Fruit fly (Drosophila melanogaster) whole organism, embryonic: ENCODE measurements around the gene CG13842.

Experiments
- Aef1 ChIP-seq: fragments of 200-800 bp; sonication (Bioruptor generic); IDR thresholded peaks from 3 replicates; pipeline ENCODE4 v1.3.6; 2022; ENCODE audit warnings: missing biosample characterization, missing genetic modification characterization
- BEAF-32 ChIP-seq: fragments of 200-800 bp; sonication (Bioruptor generic); optimal IDR thresholded peaks from 3 replicates; lab custom pipeline; 2017; ENCODE audit warnings: missing biosample characterization, missing genetic modification characterization, mild to moderate bottlenecking, moderate library complexity, missing genetic modification reagents
- CG10209 ChIP-seq: fragments of 200-800 bp; sonication (Bioruptor generic); optimal IDR thresholded peaks from 3 replicates; lab custom pipeline; 2017; ENCODE audit warnings: missing biosample characterization, mild to moderate bottlenecking, missing genetic modification characterization, missing genetic modification reagents
- CG10321 ChIP-seq: fragments of 200-800 bp; sonication (Bioruptor generic); IDR thresholded peaks from 2 replicates; pipeline ENCODE4 v1.3.6; 2022; ENCODE audit warnings: missing biosample characterization, missing genetic modification characterization
- CG13287 ChIP-seq: fragments of 200-800 bp; sonication (Bioruptor generic); IDR thresholded peaks from 2 replicates; pipeline ENCODE4 v1.3.6; 2022; ENCODE audit warnings: missing biosample characterization, missing genetic modification characterization; ENCODE audit not compliant: partially characterized antibody
- CG1603 ChIP-seq: fragments of 200-800 bp; sonication (Bioruptor generic); optimal IDR thresholded peaks from 2 replicates; lab custom pipeline; 2019; ENCODE audit warnings: missing biosample characterization, mild to moderate bottlenecking, missing genetic modification characterization, moderate library complexity
- CG16813 ChIP-seq: fragments of 200-800 bp; sonication (Bioruptor generic); IDR thresholded peaks from 3 replicates; pipeline ENCODE4 v1.3.6; 2022; ENCODE audit warnings: missing biosample characterization, missing genetic modification characterization; ENCODE audit not compliant: partially characterized antibody
- CG4617 ChIP-seq: fragments of 200-800 bp; sonication (Bioruptor generic); optimal IDR thresholded peaks from 3 replicates; lab custom pipeline; 2016; ENCODE audit warnings: missing biosample characterization, missing genetic modification characterization, borderline replicate concordance
- CG4854 ChIP-seq: fragments of 200-800 bp; sonication (Bioruptor generic); optimal IDR thresholded peaks from 2 replicates; lab custom pipeline; 2016; ENCODE audit warnings: missing biosample characterization, missing genetic modification characterization, inconsistent platforms
- CG7987 ChIP-seq: fragments of 200-800 bp; sonication (Bioruptor generic); optimal IDR thresholded peaks from 2 replicates; lab custom pipeline; 2018; ENCODE audit warnings: missing biosample characterization, mild to moderate bottlenecking, missing genetic modification characterization, moderate library complexity
- CG8924 ChIP-seq: fragments of 200-800 bp; optimal IDR thresholded peaks from 3 replicates; lab custom pipeline; 2019; ENCODE audit warnings: missing biosample characterization, mild to moderate bottlenecking, missing genetic modification characterization, moderate library complexity
- CrebB ChIP-seq: fragments of 200-800 bp; sonication (Bioruptor generic); optimal IDR thresholded peaks from 3 replicates; lab custom pipeline; 2018; ENCODE audit warnings: missing biosample characterization, mild to moderate bottlenecking, missing genetic modification characterization
- Dp ChIP-seq: fragments of 200-800 bp; sonication (Bioruptor generic); optimal IDR thresholded peaks from 2 replicates; lab custom pipeline; 2018; ENCODE audit warnings: missing biosample characterization, mild to moderate bottlenecking, missing genetic modification characterization, moderate library complexity
- Ets97D ChIP-seq: fragments of 200-800 bp; sonication (Bioruptor generic); optimal IDR thresholded peaks from 3 replicates; lab custom pipeline; 2016; ENCODE audit warnings: missing biosample characterization, missing genetic modification characterization
- HLH4C ChIP-seq: fragments of 200-800 bp; sonication (Bioruptor generic); IDR thresholded peaks from 3 replicates; pipeline ENCODE4 v1.3.6; 2022; ENCODE audit warnings: missing biosample characterization, missing genetic modification characterization; ENCODE audit not compliant: partially characterized antibody
- HLHmδ ChIP-seq: fragments of 200-800 bp; sonication (Bioruptor generic); optimal IDR thresholded peaks from 2 replicates; lab custom pipeline; 2018; ENCODE audit warnings: missing biosample characterization, mild to moderate bottlenecking, missing genetic modification characterization, moderate library complexity
- MBD-R2 ChIP-seq: fragments of 200-800 bp; sonication (Bioruptor generic); IDR thresholded peaks from 2 replicates; pipeline ENCODE4 v1.3.6; 2022; ENCODE audit warnings: missing biosample characterization, missing genetic modification characterization
- NC2α ChIP-seq: fragments of 200-800 bp; sonication (Bioruptor generic); optimal IDR thresholded peaks from 2 replicates; lab custom pipeline; 2016; ENCODE audit warnings: missing biosample characterization, missing genetic modification characterization
- Nf-YA ChIP-seq: fragments of 200-800 bp; sonication (Bioruptor generic); IDR thresholded peaks from 2 replicates; pipeline ENCODE4 v1.3.6; 2022; ENCODE audit warnings: missing biosample characterization, missing genetic modification characterization
- PHDP ChIP-seq: fragments of 200-800 bp; sonication (Bioruptor generic); optimal IDR thresholded peaks from 3 replicates; lab custom pipeline; 2018; ENCODE audit warnings: missing biosample characterization, mild to moderate bottlenecking, missing genetic modification characterization, moderate library complexity
- Pdp1 ChIP-seq, 2 experiments: fragments of 200-800 bp; sonication (Bioruptor generic); optimal IDR thresholded peaks; 3 replicates each; lab custom pipeline; 2016; ENCODE audit warnings: missing biosample characterization in 2 of 2, missing genetic modification characterization in 2 of 2, mild to moderate bottlenecking in 1 of 2, moderate library complexity in 1 of 2
- Taf1 ChIP-seq: fragments of 200-800 bp; sonication (Bioruptor generic); IDR thresholded peaks from 2 replicates; pipeline ENCODE4 v1.3.6; 2022; ENCODE audit warnings: missing biosample characterization, missing genetic modification characterization
- Usf ChIP-seq: fragments of 200-800 bp; sonication (Bioruptor generic); optimal IDR thresholded peaks from 2 replicates; lab custom pipeline; 2017; ENCODE audit warnings: missing genotype, missing biosample characterization, missing genetic modification characterization
- YL-1 ChIP-seq: fragments of 200-800 bp; sonication (Bioruptor generic); optimal IDR thresholded peaks from 3 replicates; lab custom pipeline; 2017; ENCODE audit warnings: missing biosample characterization, mild to moderate bottlenecking, missing genetic modification characterization
- amos ChIP-seq: fragments of 200-800 bp; sonication (Bioruptor generic); IDR thresholded peaks from 2 replicates; pipeline ENCODE4 v1.3.6; 2022; ENCODE audit warnings: missing biosample characterization, missing genetic modification characterization; ENCODE audit not compliant: partially characterized antibody
- bbx ChIP-seq: fragments of 200-800 bp; sonication (Bioruptor generic); IDR thresholded peaks from 2 replicates; pipeline ENCODE4 v1.3.6; 2022; ENCODE audit warnings: missing biosample characterization, missing genetic modification characterization; ENCODE audit not compliant: partially characterized antibody
- chinmo ChIP-seq: fragments of 200-800 bp; sonication (Bioruptor generic); IDR thresholded peaks from 4 replicates; pipeline ENCODE4 v1.3.6; 2022; ENCODE audit warnings: missing biosample characterization, missing genetic modification characterization; ENCODE audit not compliant: partially characterized antibody
- chm ChIP-seq: fragments of 200-800 bp; sonication (Bioruptor generic); IDR thresholded peaks from 2 replicates; pipeline ENCODE4 v1.3.6; 2022; ENCODE audit warnings: missing biosample characterization, missing genetic modification characterization
- dmrt11E ChIP-seq: fragments of 200-800 bp; sonication (Bioruptor generic); optimal IDR thresholded peaks from 3 replicates; lab custom pipeline; 2018; ENCODE audit warnings: missing biosample characterization, mild to moderate bottlenecking, missing genetic modification characterization, moderate library complexity
- fd102C ChIP-seq: fragments of 200-800 bp; sonication (Bioruptor generic); optimal IDR thresholded peaks from 2 replicates; lab custom pipeline; 2018; ENCODE audit warnings: missing biosample characterization, mild to moderate bottlenecking, missing genetic modification characterization, moderate library complexity
- gfzf ChIP-seq: fragments of 200-800 bp; sonication (Bioruptor generic); optimal IDR thresholded peaks from 2 replicates; lab custom pipeline; 2016; ENCODE audit warnings: missing biosample characterization, mild to moderate bottlenecking, missing genetic modification characterization, moderate library complexity
- hb ChIP-seq: fragments of 200-800 bp; sonication (Bioruptor generic); IDR thresholded peaks from 3 replicates; pipeline ENCODE4 v1.3.6; 2022; ENCODE audit warnings: missing biosample characterization, missing genetic modification characterization; ENCODE audit not compliant: partially characterized antibody
- insv ChIP-seq, 2 experiments: fragments of 200-800 bp; sonication (Bioruptor generic); optimal IDR thresholded peaks; 3 replicates each; lab custom pipeline; 2016 to 2018; ENCODE audit warnings: missing biosample characterization in 2 of 2, missing genetic modification characterization in 2 of 2
- kah ChIP-seq: fragments of 200-800 bp; sonication (Bioruptor generic); optimal IDR thresholded peaks from 2 replicates; lab custom pipeline; 2018; ENCODE audit warnings: missing biosample characterization, mild to moderate bottlenecking, missing genetic modification characterization
- knrl ChIP-seq: fragments of 200-800 bp; sonication (Bioruptor generic); IDR thresholded peaks from 3 replicates; pipeline ENCODE4 v1.3.6; 2022; ENCODE audit warnings: missing biosample characterization, missing genetic modification characterization; ENCODE audit not compliant: partially characterized antibody
- lov ChIP-seq, 2 experiments: fragments of 200-800 bp in 1 of 2; fragments of >200 bp in 1 of 2; sonication (Bioruptor generic) in 1 of 2; IDR thresholded peaks in 1 of 2; optimal IDR thresholded peaks in 1 of 2; 2 replicates in 1 of 2; 3 replicates in 1 of 2; pipeline versions ENCODE4 v1.3.6 to Lab custom; 2017 to 2022; ENCODE audit warnings: missing biosample characterization in 1 of 2, missing genetic modification characterization in 1 of 2
- odd ChIP-seq: fragments of 200-800 bp; sonication (Bioruptor generic); optimal IDR thresholded peaks from 2 replicates; lab custom pipeline; 2017; ENCODE audit warnings: missing biosample characterization, mild to moderate bottlenecking, missing genetic modification characterization
- ro ChIP-seq: fragments of 200-800 bp; sonication (Bioruptor generic); IDR thresholded peaks from 2 replicates; pipeline ENCODE4 v1.3.6; 2022; ENCODE audit warnings: missing biosample characterization, missing genetic modification characterization
- row ChIP-seq: fragments of 200-800 bp; sonication (Bioruptor generic); IDR thresholded peaks from 3 replicates; pipeline ENCODE4 v1.3.6; 2022; ENCODE audit warnings: missing biosample characterization, missing genetic modification characterization
- seq ChIP-seq: fragments of 200-800 bp; sonication (Bioruptor generic); IDR thresholded peaks from 2 replicates; pipeline ENCODE4 v1.3.6; 2022; ENCODE audit warnings: missing biosample characterization, missing genetic modification characterization
- sna ChIP-seq: fragments of 200-800 bp; sonication (Bioruptor generic); IDR thresholded peaks from 2 replicates; pipeline ENCODE4 v1.3.6; 2022; ENCODE audit warnings: missing biosample characterization, missing genetic modification characterization; ENCODE audit not compliant: partially characterized antibody
- stwl ChIP-seq: fragments of 200-800 bp; sonication (Bioruptor generic); optimal IDR thresholded peaks from 3 replicates; lab custom pipeline; 2018; ENCODE audit warnings: missing biosample characterization, mild to moderate bottlenecking, missing genetic modification characterization, moderate library complexity
- trem ChIP-seq: fragments of 200-800 bp; optimal IDR thresholded peaks from 3 replicates; lab custom pipeline; 2019; ENCODE audit warnings: missing biosample characterization, mild to moderate bottlenecking, missing genetic modification characterization, moderate library complexity
- tx ChIP-seq: fragments of 200-800 bp; sonication (Bioruptor generic); optimal IDR thresholded peaks from 2 replicates; lab custom pipeline; 2016; ENCODE audit warnings: missing biosample characterization, missing genetic modification characterization
- unc-4 ChIP-seq: fragments of 200-800 bp; sonication (Bioruptor generic); IDR thresholded peaks from 2 replicates; pipeline ENCODE4 v1.3.6; 2022; ENCODE audit warnings: missing biosample characterization, missing genetic modification characterization; ENCODE audit not compliant: partially characterized antibody
- vvl ChIP-seq: fragments of 200-800 bp; sonication (Bioruptor generic); IDR thresholded peaks from 2 replicates; pipeline ENCODE4 v1.3.6; 2022; ENCODE audit warnings: missing biosample characterization, missing genetic modification characterization

Gene CG13842

dm6 chr3R:22747423-22748090 lies 40.5 kb upstream of the CG13842 start, which contains the start of gene CG17141 (continued):
- TF ChIP-seq YL-1 (GFP tag; lab: Kevin White, UChicago) (peak; percentile 67), kah (GFP tag; lab: Kevin White, UChicago) (peak; percentile 25), HLH4C (peak; percentile 22; the same call in 1 of the 3 replicates), Nf-YA (GFP tag; lab: Robert Waterston, UW) (no peak), bbx (0 out of 2 replicates have a peak, but pooled peaks have one; percentile 28), CG16813 (GFP tag; lab: Robert Waterston, UW) (peak; percentile 35; the same call in 1 of the 3 replicates), MBD-R2 (GFP tag; lab: Robert Waterston, UW) (peak; percentile 97), CG13287 (GFP tag; lab: Robert Waterston, UW) (peak; percentile 60), Usf (GFP tag; lab: Kevin White, UChicago) (no peak), CG10321 (GFP tag; lab: Robert Waterston, UW) (no peak), amos (peak; percentile 40; the same call in 1 of the 2 replicates), stwl (tag; lab: Kevin White, UChicago) (peak; percentile 26), vvl (GFP tag; lab: Robert Waterston, UW) (peak; percentile 83), CG10209 (GFP tag; lab: Kevin White, UChicago) (no peak), Taf1 (GFP tag; lab: Robert Waterston, UW) (no peak), row (GFP tag; lab: Robert Waterston, UW) (peak; percentile 12; the same call in 1 of the 3 replicates), hb (GFP tag; lab: Robert Waterston, UW) (no peak; the same call in 2 of the 3 replicates), gfzf (GFP tag; lab: Kevin White, UChicago) (peak; percentile 42), chinmo (GFP tag; lab: Robert Waterston, UW) (0 out of 4 replicates have a peak, but pooled peaks have one; percentile 20), knrl (GFP tag; lab: Robert Waterston, UW) (peak; percentile 43; the same call in 1 of the 3 replicates), NC2α (GFP tag; lab: Kevin White, UChicago) (no peak), CG1603 (tag; lab: Kevin White, UChicago) (peak; percentile 57), trem (peak; percentile 36), tx (no peak), dmrt11E (no peak), HLHmδ (GFP tag; lab: Kevin White, UChicago) (peak; percentile 70), fd102C (no peak), CG8924 (tag; lab: Kevin White, UChicago) (no peak), Dp (GFP tag; lab: Kevin White, UChicago) (peak; percentile 97), insv (GFP tag; optimal IDR thresholded peaks at IDR 0.05; lab: Kevin White, UChicago) (no peak), BEAF-32 (GFP tag; lab: Kevin White, UChicago) (peak; percentile 39), unc-4 (GFP tag; lab: Robert Waterston, UW) (peak; percentile 47), sna (GFP tag; lab: Robert Waterston, UW) (peak; percentile 27; the same call in 1 of the 2 replicates), CG4617 (GFP tag; lab: Kevin White, UChicago) (peak; percentile 28), ro (GFP tag; lab: Robert Waterston, UW) (no peak), chm (GFP tag; lab: Robert Waterston, UW) (peak; percentile 30; the same call in 1 of the 2 replicates), CG7987 (GFP tag; lab: Kevin White, UChicago) (peak; percentile 41), CG4854 (no peak), CrebB (tag; lab: Kevin White, UChicago) (peak; percentile 21), lov (optimal IDR thresholded peaks at IDR 0.05; lab: Kevin White, UChicago) (no peak), lov (GFP tag; IDR thresholded peaks at IDR 0.05; lab: Robert Waterston, UW) (no peak), Pdp1 (GFP tag; optimal IDR thresholded peaks at IDR 0.05; lab: Kevin White, UChicago) (peak in 1 of 2 experiments; percentile 99), seq (GFP tag; lab: Robert Waterston, UW) (no peak), odd (GFP tag; lab: Kevin White, UChicago) (no peak), PHDP (no peak), Ets97D (peak; percentile 31), Aef1 (GFP tag; lab: Robert Waterston, UW) (no peak)
